Fruit fly (Drosophila melanogaster): ENCODE measurements around the gene Timp.

Gene Timp

DNA sequence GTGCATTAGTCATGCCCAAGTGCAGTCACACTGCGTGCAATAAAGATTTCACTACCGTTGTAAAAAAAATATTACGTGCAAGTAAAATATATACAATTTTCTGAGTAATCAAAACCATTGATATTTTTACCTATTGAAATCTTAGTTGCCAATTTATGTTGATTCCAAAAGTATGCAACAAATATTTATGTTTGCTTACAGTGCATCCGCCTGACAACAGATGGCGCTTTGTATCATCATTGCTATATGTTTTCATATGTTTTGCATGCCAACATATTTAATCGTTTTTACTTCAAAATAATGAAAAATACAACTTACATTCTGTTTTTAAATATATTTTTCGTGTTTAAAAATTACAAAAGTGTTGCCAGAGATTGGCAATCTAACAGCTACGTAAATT lies 9.3 kb downstream of the Timp start (continued):
- TF ChIP-seq CG4707 (GFP tag; optimal IDR thresholded peaks at IDR 0.05) (peak; percentile 43), gem (tag; optimal IDR thresholded peaks at IDR 0.05) (peak; percentile 27), Taf1 (GFP tag; IDR thresholded peaks at IDR 0.05) (no peak), nerfin-1 (tag; optimal IDR thresholded peaks at IDR 0.05) (peak; percentile 23), Hand (GFP tag; optimal IDR thresholded peaks at IDR 0.05) (no peak), Chrac-16 (GFP tag; optimal IDR thresholded peaks at IDR 0.05) (peak; percentile 6), CG17359 (tag; optimal IDR thresholded peaks at IDR 0.05) (peak; percentile 32), GATAe (GFP tag; conservative IDR thresholded peaks at IDR 0.05) (no peak), Xbp1 (GFP tag; optimal IDR thresholded peaks at IDR 0.05) (peak; percentile 43), CG18262 (tag; optimal IDR thresholded peaks at IDR 0.05) (peak; percentile 28), sens (GFP tag) (peak; percentile 87), mirr (GFP tag; optimal IDR thresholded peaks at IDR 0.05) (no peak), gcm (GFP tag; optimal IDR thresholded peaks at IDR 0.05) (peak; percentile 23), sob (GFP tag; IDR thresholded peaks at IDR 0.05) (peak; percentile 20; the same call in 1 of the 2 replicates), HHEX (GFP tag; optimal IDR thresholded peaks at IDR 0.05) (peak; percentile 12), Poxn (GFP tag; IDR thresholded peaks at IDR 0.05) (no peak), bsh (GFP tag; optimal IDR thresholded peaks at IDR 0.05) (peak in 1 of 2 experiments; percentile 45), so (GFP tag; IDR thresholded peaks at IDR 0.05) (peak; percentile 73; the same call in 2 of the 3 replicates), btn (GFP tag; optimal IDR thresholded peaks at IDR 0.05) (peak; percentile 17), CG9215 (GFP tag; IDR thresholded peaks at IDR 0.05) (no peak), disco-r (GFP tag; optimal IDR thresholded peaks at IDR 0.05) (no peak), CG10366 (GFP tag; IDR thresholded peaks at IDR 0.05) (no peak), CG8388 (GFP tag; optimal IDR thresholded peaks at IDR 0.05) (peak; percentile 79), CG15696 (tag; optimal IDR thresholded peaks at IDR 0.05) (peak; percentile 42), CG7839 (tag; optimal IDR thresholded peaks at IDR 0.05) (peak; percentile 30), Sox100B (GFP tag; optimal IDR thresholded peaks at IDR 0.05) (peak; percentile 44), CG5180 (GFP tag; optimal IDR thresholded peaks at IDR 0.05) (peak; percentile 21), dysf (GFP tag; IDR thresholded peaks at IDR 0.05) (peak; percentile 28; the same call in 1 of the 3 replicates), zen (tag; optimal IDR thresholded peaks at IDR 0.05) (peak; percentile 75), Hmr (GFP tag; optimal IDR thresholded peaks at IDR 0.05) (peak; percentile 15), CG6254 (GFP tag; optimal IDR thresholded peaks at IDR 0.05) (peak; percentile 39), CG2875 (GFP tag; optimal IDR thresholded peaks at IDR 0.05) (peak; percentile 44), CG7928 (GFP tag; optimal IDR thresholded peaks at IDR 0.05) (no peak), CG11085 (GFP tag; IDR thresholded peaks at IDR 0.05) (peak; percentile 16; the same call in 1 of the 2 replicates), chif (GFP tag; optimal IDR thresholded peaks at IDR 0.05) (peak; percentile 37 to 60), CrebB (tag; optimal IDR thresholded peaks at IDR 0.05) (no peak), CG31365 (tag; optimal IDR thresholded peaks at IDR 0.05) (no peak), H15 (GFP tag; IDR thresholded peaks at IDR 0.05) (no peak), CG14710 (tag; optimal IDR thresholded peaks at IDR 0.05) (peak; percentile 45), sens-2 (GFP tag; IDR thresholded peaks at IDR 0.05) (no peak), CG14441 (GFP tag; IDR thresholded peaks at IDR 0.05) (no peak), Atf3 (GFP tag; optimal IDR thresholded peaks at IDR 0.05) (peak; percentile 30), Oli (tag; optimal IDR thresholded peaks at IDR 0.05) (peak; percentile 13), CG8765 (GFP tag; IDR thresholded peaks at IDR 0.05) (no peak), CG8089 (GFP tag; optimal IDR thresholded peaks at IDR 0.05) (no peak), CG17361 (GFP tag; IDR thresholded peaks at IDR 0.05) (0 out of 3 replicates have a peak, but pooled peaks have one; percentile 12), chinmo (GFP tag; IDR thresholded peaks at IDR 0.05; ENCODE audit: partially characterized antibody) (no peak), Nf-YC (tag; optimal IDR thresholded peaks at IDR 0.05) (no peak), NC2α (GFP tag; optimal IDR thresholded peaks at IDR 0.05) (no peak), CG11695 (GFP tag; IDR thresholded peaks at IDR 0.05) (no peak), chn (GFP tag; optimal IDR thresholded peaks at IDR 0.05) (peak; percentile 8)
